Fruit fly (Drosophila melanogaster) whole organism, embryonic: ENCODE data around the gene Obp19c.

Experiments used
- Atf-2 ChIP-seq: fragments of 200-800 bp; sonication (Bioruptor generic); optimal IDR thresholded peaks from 2 replicates; lab custom pipeline; 2016; ENCODE audit warnings: missing biosample characterization, missing genetic modification characterization
- CG10654 ChIP-seq: fragments of 200-800 bp; sonication (Bioruptor generic); optimal IDR thresholded peaks from 2 replicates; lab custom pipeline; 2016; ENCODE audit warnings: missing biosample characterization, missing genetic modification characterization
- CG13775 ChIP-seq: fragments of 200-800 bp; sonication (Bioruptor generic); optimal IDR thresholded peaks from 3 replicates; lab custom pipeline; 2017; ENCODE audit warnings: missing biosample characterization, mild to moderate bottlenecking, missing genetic modification characterization
- CG2712 ChIP-seq: fragments of 200-800 bp; optimal IDR thresholded peaks from 3 replicates; lab custom pipeline; 2019; ENCODE audit warnings: missing biosample characterization, mild to moderate bottlenecking, missing genetic modification characterization, moderate library complexity
- CG7987 ChIP-seq: fragments of 200-800 bp; sonication (Bioruptor generic); optimal IDR thresholded peaks from 2 replicates; lab custom pipeline; 2018; ENCODE audit warnings: missing biosample characterization, mild to moderate bottlenecking, missing genetic modification characterization, moderate library complexity
- CG8478 ChIP-seq: fragments of >200 bp; optimal IDR thresholded peaks from 2 replicates; lab custom pipeline; 2018
- Fer2 ChIP-seq: fragments of 200-800 bp; sonication (Bioruptor generic); optimal IDR thresholded peaks from 2 replicates; lab custom pipeline; 2018; ENCODE audit warnings: missing biosample characterization, mild to moderate bottlenecking, missing genetic modification characterization, moderate library complexity
- HLH54F ChIP-seq: fragments of 200-800 bp; sonication (Bioruptor generic); optimal IDR thresholded peaks from 3 replicates; lab custom pipeline; 2016; ENCODE audit warnings: missing biosample characterization, missing genetic modification characterization
- chif ChIP-seq, 2 experiments: fragments of 200-800 bp; sonication (Bioruptor generic); optimal IDR thresholded peaks; 3 replicates each; lab custom pipeline; 2016; ENCODE audit warnings: missing biosample characterization in 2 of 2, missing genetic modification characterization in 2 of 2
- da ChIP-seq: fragments of 200-800 bp; sonication (Bioruptor generic); optimal IDR thresholded peaks from 2 replicates; lab custom pipeline; 2016; ENCODE audit warnings: missing biosample characterization, missing genetic modification characterization
- fd96Cb ChIP-seq: fragments of 200-800 bp; sonication (Bioruptor generic); optimal IDR thresholded peaks from 2 replicates; lab custom pipeline; 2018; ENCODE audit warnings: missing biosample characterization, mild to moderate bottlenecking, missing genetic modification characterization, moderate library complexity

dm6 chrX:20434534-20434933, 15.8 kb upstream of the Obp19c start:
- TF ChIP-seq CG8478 (lab: Kevin White, UChicago) (no peak), CG7987 (GFP tag; lab: Kevin White, UChicago) (no peak), HLH54F (GFP tag; lab: Kevin White, UChicago) (peak; percentile 26), Atf-2 (no peak), CG2712 (no peak), CG13775 (GFP tag; lab: Kevin White, UChicago) (peak; percentile 13), Fer2 (tag; lab: Kevin White, UChicago) (no peak), da (no peak), CG10654 (GFP tag; lab: Kevin White, UChicago) (no peak), chif (GFP tag; optimal IDR thresholded peaks at IDR 0.05; lab: Kevin White, UChicago) (no peak), fd96Cb (tag; lab: Kevin White, UChicago) (no peak)
